Worm (Caenorhabditis elegans) whole organism, mixed stage, embryonic: ENCODE measurements around the gene pals-39.

Source experiments
- blmp-1 ChIP-seq: fragments of 150-350 bp; optimal IDR thresholded peaks from 2 replicates; lab custom pipeline; 2014; ENCODE audit warnings: missing biosample characterization, missing genetic modification characterization
- ceh-39 ChIP-seq: fragments of 150-350 bp; optimal IDR thresholded peaks from 2 replicates; lab custom pipeline; 2014; ENCODE audit warnings: missing biosample characterization, missing genetic modification characterization
- elt-3 ChIP-seq: fragments of 150-350 bp; optimal IDR thresholded peaks from 2 replicates; lab custom pipeline; 2014; ENCODE audit warnings: missing biosample characterization, missing genetic modification characterization
- lsy-2 ChIP-seq: fragments of 150-350 bp; optimal IDR thresholded peaks from 2 replicates; lab custom pipeline; 2014; ENCODE audit warnings: missing biosample characterization, missing genetic modification characterization
- nhr-28 ChIP-seq: fragments of 150-350 bp; optimal IDR thresholded peaks from 2 replicates; lab custom pipeline; 2014; ENCODE audit warnings: missing biosample characterization, missing genetic modification characterization
- unc-120 ChIP-seq: sonication (generic microtip); optimal IDR thresholded peaks from 2 replicates; lab custom pipeline; 2017; ENCODE audit warnings: missing genetic modification characterization, missing compliant biosample characterization; ENCODE audit not compliant: poor library complexity, severe bottlenecking
- unc-39 ChIP-seq: fragments of 150-350 bp; optimal IDR thresholded peaks from 2 replicates; lab custom pipeline; 2014; ENCODE audit warnings: missing biosample characterization, missing genetic modification characterization
- unc-62 ChIP-seq: fragments of 150-350 bp; optimal IDR thresholded peaks from 2 replicates; lab custom pipeline; 2014; ENCODE audit warnings: missing biosample characterization, missing genetic modification reagents, missing genetic modification characterization
- ztf-11 ChIP-seq: fragments of 150-350 bp; optimal IDR thresholded peaks from 2 replicates; lab custom pipeline; 2014; ENCODE audit warnings: missing biosample characterization, missing genetic modification characterization

ce11 chrV:12415656-12416055, 28.0 kb downstream of the pals-39 start, which contains the start of gene cdr-2:
- no peak for TF ChIP-seq unc-120 (tag; lab: Kevin White, UChicago)
- no peak for TF ChIP-seq ztf-11 (tag; lab: Kevin White, UChicago)
- TF ChIP-seq nhr-28 = no peak
- TF ChIP-seq blmp-1 (tag; lab: Kevin White, UChicago) = no peak
- no peak for TF ChIP-seq unc-39 (tag; lab: Kevin White, UChicago)
- TF ChIP-seq unc-62 (GFP tag; lab: Kevin White, UChicago) = no peak
- TF ChIP-seq lsy-2 (tag; lab: Kevin White, UChicago) = no peak
- no peak for TF ChIP-seq ceh-39 (tag; lab: Kevin White, UChicago)
- no peak for TF ChIP-seq elt-3 (tag; lab: Kevin White, UChicago)
